Worm (Caenorhabditis elegans) whole organism, young adult: ENCODE results near the gene srx-9.

ENCODE experiments used
- athp-1 ChIP-seq: sonication (generic microtip); optimal IDR thresholded peaks from 2 replicates; lab custom pipeline; 2017; ENCODE audit warnings: mild to moderate bottlenecking, missing genetic modification characterization, missing compliant biosample characterization
- ets-4 ChIP-seq: fragments of 200-800 bp; sonication (Bioruptor generic); optimal IDR thresholded peaks from 2 replicates; lab custom pipeline; 2018; ENCODE audit warnings: mild to moderate bottlenecking, missing genetic modification characterization, missing compliant biosample characterization
- him-1 ChIP-seq: sonication (generic microtip); optimal IDR thresholded peaks from 2 replicates; lab custom pipeline; 2016; ENCODE audit warnings: missing genotype, missing genetic modification reagents, missing genetic modification characterization, missing compliant biosample characterization
- madf-10 ChIP-seq: sonication (generic microtip); optimal IDR thresholded peaks from 2 replicates; lab custom pipeline; 2016; ENCODE audit warnings: mild to moderate bottlenecking, missing genetic modification characterization, missing compliant biosample characterization
- nfya-1 ChIP-seq: sonication (generic microtip); optimal IDR thresholded peaks from 2 replicates; lab custom pipeline; 2017; ENCODE audit warnings: antibody characterized with exemption, missing compliant biosample characterization, missing genetic modification characterization, borderline replicate concordance; ENCODE audit not compliant: insufficient read depth
- unc-62 ChIP-seq: fragments of 150-350 bp; optimal IDR thresholded peaks from 2 replicates; lab custom pipeline; 2014; ENCODE audit warnings: missing biosample characterization, missing genetic modification reagents, missing genetic modification characterization
- ztf-3 ChIP-seq: fragments of 200-800 bp; sonication (Bioruptor generic); optimal IDR thresholded peaks from 2 replicates; lab custom pipeline; 2018; ENCODE audit warnings: mild to moderate bottlenecking, missing genetic modification characterization, missing compliant biosample characterization

ce11 chrV:7436509-7436908 lies 41.2 kb upstream of the srx-9 start:
- TF ChIP-seq ets-4 (GFP tag; lab: Kevin White, UChicago) (no peak), unc-62 (GFP tag; lab: Kevin White, UChicago) (no peak), him-1 (no peak), ztf-3 (GFP tag; lab: Kevin White, UChicago) (no peak), madf-10 (no peak), athp-1 (tag; lab: Kevin White, UChicago) (no peak), nfya-1 (tag; lab: Kevin White, UChicago) (no peak)
